Worm (Caenorhabditis elegans): ENCODE data around the gene B0432.7.

DNA sequence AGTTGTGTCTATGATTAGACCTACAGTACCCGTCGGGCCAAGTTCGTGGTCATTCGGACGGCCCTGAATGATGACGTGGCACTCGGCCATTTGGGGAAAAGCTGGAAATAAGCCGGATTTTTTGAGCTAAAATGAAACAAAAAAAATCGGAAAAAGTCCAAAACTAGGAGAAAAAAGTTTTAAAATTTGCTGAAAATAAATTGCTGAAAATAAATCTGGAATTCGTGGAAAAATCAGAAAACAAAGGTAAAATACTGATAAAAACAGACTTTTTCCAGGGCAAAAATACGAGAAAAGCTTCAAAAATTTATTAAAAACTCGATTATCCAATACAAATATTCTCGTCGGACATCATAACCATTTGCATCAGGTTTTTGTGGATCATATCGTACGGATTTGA is 9.8 kb upstream of the B0432.7 start, which contains the start of gene B0432.9:
- no peak for TF ChIP-seq sdz-38 (tag; optimal IDR thresholded peaks at IDR 0.05)
- TF ChIP-seq unc-62 (GFP tag; optimal IDR thresholded peaks at IDR 0.05), result no peak
- TF ChIP-seq nhr-27 (tag; optimal IDR thresholded peaks at IDR 0.05), result no peak
- TF ChIP-seq ceh-58 (GFP tag; IDR thresholded peaks at IDR 0.05), result no peak
- TF ChIP-seq dpl-1 (GFP tag; optimal IDR thresholded peaks at IDR 0.05), result no peak
- no peak for TF ChIP-seq madf-10 (tag; optimal IDR thresholded peaks at IDR 0.05)
